Fruit fly (Drosophila melanogaster): ENCODE data around the gene Gyc89Db.
A peak's percentile ranks its signal among the peaks of the same experiment; 100 is the strongest.

Gene Gyc89Db

dm6 chr3R:16442937-16443336 lies 34.0 kb upstream of the Gyc89Db start, which contains the start of the genes Ttc1 and CG14882 (continued):
- TF ChIP-seq CG13424 (tag; optimal IDR thresholded peaks at IDR 0.05) (peak; percentile 84), Abd-B (GFP tag; optimal IDR thresholded peaks at IDR 0.05) (no peak), Atf-2 (GFP tag; optimal IDR thresholded peaks at IDR 0.05) (peak; percentile 77), CG6689 (GFP tag; IDR thresholded peaks at IDR 0.05) (peak; percentile 93), D (optimal IDR thresholded peaks at IDR 0.05) (no peak), D (GFP tag; optimal IDR thresholded peaks at IDR 0.05) (peak; percentile 54), Hr78 (GFP tag; optimal IDR thresholded peaks at IDR 0.05) (no peak), HLH54F (GFP tag; optimal IDR thresholded peaks at IDR 0.05) (peak; percentile 87), CG42726 (GFP tag; IDR thresholded peaks at IDR 0.05; ENCODE audit: partially characterized antibody) (no peak), otp (GFP tag; IDR thresholded peaks at IDR 0.05) (peak; percentile 91), Rfx (GFP tag; IDR thresholded peaks at IDR 0.05) (peak; percentile 94), B-H1 (GFP tag; IDR thresholded peaks at IDR 0.05) (peak; percentile 73), CG2712 (tag; optimal IDR thresholded peaks at IDR 0.05) (peak; percentile 80), CG17361 (GFP tag; IDR thresholded peaks at IDR 0.05) (peak; percentile 75; the same call in 2 of the 3 replicates), tx (GFP tag; optimal IDR thresholded peaks at IDR 0.05) (peak; percentile 86), ranshi (GFP tag; IDR thresholded peaks at IDR 0.05) (peak; percentile 82), CG1602 (GFP tag; optimal IDR thresholded peaks at IDR 0.05) (peak; percentile 84), CG5953 (GFP tag; IDR thresholded peaks at IDR 0.05) (peak; percentile 81), tio (GFP tag; optimal IDR thresholded peaks at IDR 0.05) (no peak), gt (GFP tag; IDR thresholded peaks at IDR 0.05) (no peak; the same call in 1 of the 2 replicates), CG3847 (GFP tag; IDR thresholded peaks at IDR 0.05) (peak; percentile 91), CG34224 (GFP tag; IDR thresholded peaks at IDR 0.05; ENCODE audit: partially characterized antibody) (peak; percentile 54; the same call in 2 of the 3 replicates), aop (GFP tag; IDR thresholded peaks at IDR 0.05) (no peak; the same call in 1 of the 2 replicates), CG17328 (GFP tag; IDR thresholded peaks at IDR 0.05) (peak; percentile 94), Lpt (GFP tag; optimal IDR thresholded peaks at IDR 0.05) (no peak), kni (GFP tag; optimal IDR thresholded peaks at IDR 0.05) (no peak), NfI (GFP tag; optimal IDR thresholded peaks at IDR 0.05) (peak; percentile 80), lab (GFP tag; optimal IDR thresholded peaks at IDR 0.05) (no peak), CG11398 (GFP tag; optimal IDR thresholded peaks at IDR 0.05) (peak; percentile 49), CG6683 (GFP tag; optimal IDR thresholded peaks at IDR 0.05) (peak; percentile 51), hkb (optimal IDR thresholded peaks at IDR 0.05) (no peak), hkb (GFP tag; IDR thresholded peaks at IDR 0.05) (peak; percentile 92), Ravus (GFP tag; IDR thresholded peaks at IDR 0.05) (peak; percentile 35; the same call in 1 of the 2 replicates), CG13775 (GFP tag; optimal IDR thresholded peaks at IDR 0.05) (peak; percentile 85), PHDP (tag; optimal IDR thresholded peaks at IDR 0.05) (peak; percentile 87), CG6254 (GFP tag; optimal IDR thresholded peaks at IDR 0.05) (no peak), CG4707 (GFP tag; optimal IDR thresholded peaks at IDR 0.05) (peak; percentile 54), CG14014 (GFP tag; IDR thresholded peaks at IDR 0.05) (peak; percentile 93), CTCF (GFP tag; optimal IDR thresholded peaks at IDR 0.05) (no peak), HHEX (GFP tag; optimal IDR thresholded peaks at IDR 0.05) (peak; percentile 75), dati (GFP tag; IDR thresholded peaks at IDR 0.05) (no peak), Oli (tag; optimal IDR thresholded peaks at IDR 0.05) (peak; percentile 76), Fer2 (tag; optimal IDR thresholded peaks at IDR 0.05) (peak; percentile 63), Ets65A (GFP tag) (peak; percentile 94), lola (GFP tag; optimal IDR thresholded peaks at IDR 0.05) (peak in 1 of 3 experiments; percentile 82), CG18599 (GFP tag; optimal IDR thresholded peaks at IDR 0.05) (no peak), CG14667 (GFP tag; IDR thresholded peaks at IDR 0.05) (no peak; the same call in 1 of the 2 replicates), dmrt99B (tag; optimal IDR thresholded peaks at IDR 0.05) (no peak), CG10431 (GFP tag; optimal IDR thresholded peaks at IDR 0.05) (peak; percentile 40), Nf-YA (GFP tag; IDR thresholded peaks at IDR 0.05) (no peak), ro (GFP tag; IDR thresholded peaks at IDR 0.05) (no peak; the same call in 1 of the 2 replicates), ab (GFP tag; optimal IDR thresholded peaks at IDR 0.05) (peak; percentile 32)

Measured in whole organism, embryonic.